Worm (Caenorhabditis elegans): ENCODE measurements around the gene rcat-1.

Gene rcat-1

ce11 chrIV:240257-240754 lies 14.9 kb downstream of the rcat-1 start, which contains the start of the genes fnta-1 and cogc-8 (continued):
- TF ChIP-seq sptf-2 (GFP tag; optimal IDR thresholded peaks at IDR 0.05), result no peak
- TF ChIP-seq repo-1 (tag; optimal IDR thresholded peaks at IDR 0.05), result no peak

DNA sequence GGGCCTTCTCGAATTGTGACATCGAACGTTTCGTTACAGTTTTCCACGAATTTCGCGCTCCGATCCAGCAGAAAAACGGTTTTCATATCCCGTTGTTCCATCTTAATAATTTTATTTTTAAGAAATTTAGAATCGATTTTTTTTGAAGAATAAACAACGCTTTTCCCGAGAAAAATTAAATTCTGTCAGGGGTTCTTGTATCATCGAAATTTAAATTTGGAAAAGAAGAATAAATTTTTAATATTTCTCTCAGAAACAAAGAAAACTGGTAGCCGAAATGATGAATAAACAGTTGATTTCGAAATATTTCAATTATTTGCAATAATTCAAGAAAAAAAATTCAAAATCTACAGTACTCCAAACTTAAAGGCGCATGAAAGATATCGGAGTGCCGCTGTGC lies 17.9 kb downstream of the rcat-1 start, which contains the start of gene ints-13:
ints-13 (minus strand) TSS at position 101 of the 400 bp plus-strand sequence.
- TF ChIP-seq nhr-80 (tag; optimal IDR thresholded peaks at IDR 0.05), result no peak
- peak; percentile 48 for TF ChIP-seq lsl-1 (GFP tag; optimal IDR thresholded peaks at IDR 0.05)

DNA sequence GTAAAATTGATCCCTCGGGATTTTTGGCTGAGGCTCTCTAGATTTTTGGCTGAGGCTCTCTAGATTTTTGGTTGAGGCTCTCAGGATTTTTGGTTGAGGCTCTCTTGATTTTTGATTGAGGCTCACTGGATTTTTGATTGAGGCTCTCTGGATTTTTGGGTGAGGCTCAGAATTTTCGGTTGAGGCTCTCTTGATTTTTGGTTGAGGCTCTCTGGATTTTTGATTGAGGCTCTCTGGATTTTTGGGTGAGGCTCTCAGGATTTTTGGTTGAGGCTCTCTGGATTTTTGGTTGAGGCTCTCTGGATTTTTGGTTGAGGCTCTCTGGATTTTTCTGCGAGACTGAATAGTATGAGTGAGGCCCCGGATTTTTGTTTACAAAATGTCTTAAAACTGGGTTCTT lies 19.1 kb downstream of the rcat-1 start:
- TF ChIP-seq zim-3 (tag; optimal IDR thresholded peaks at IDR 0.05) (peak; percentile 98), dox-1 (GFP tag; IDR thresholded peaks at IDR 0.05) (peak; percentile 39; the same call in 1 of the 2 replicates), ceh-79 (tag; optimal IDR thresholded peaks at IDR 0.05) (no peak)

DNA sequence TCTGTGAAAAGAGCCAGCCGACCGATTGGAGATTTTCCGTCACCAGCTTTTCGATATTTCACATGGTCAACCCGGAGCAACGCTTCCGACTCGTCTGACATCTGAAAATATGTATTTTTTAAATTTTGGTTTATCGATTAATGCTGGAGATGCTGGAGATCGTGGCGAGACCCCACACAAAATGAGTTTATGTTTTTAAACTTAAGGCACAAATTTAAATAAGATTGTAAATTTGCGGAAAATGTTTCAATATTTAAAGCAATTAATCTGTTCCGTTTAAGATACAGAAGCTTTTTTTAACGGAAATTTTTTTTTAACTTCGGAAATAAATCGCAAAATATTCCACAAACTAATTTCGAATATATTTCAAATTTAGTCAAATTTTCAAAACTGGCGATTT lies 23.6 kb downstream of the rcat-1 start, which contains the start of gene gtf-2H1:
gtf-2H1 (minus strand) TSS at position 101 of the 400 bp plus-strand sequence.
- no peak for TF ChIP-seq nhr-90 (tag; optimal IDR thresholded peaks at IDR 0.05)
- TF ChIP-seq attf-6 (GFP tag; IDR thresholded peaks at IDR 0.05), result no peak
- TF ChIP-seq rpc-1 (optimal IDR thresholded peaks at IDR 0.05), result no peak
- no peak for TF ChIP-seq rpc-1 (tag; optimal IDR thresholded peaks at IDR 0.05)
- TF ChIP-seq ceh-27 (GFP tag; optimal IDR thresholded peaks at IDR 0.05), result no peak
- TF ChIP-seq T07F8.4 (tag; optimal IDR thresholded peaks at IDR 0.05), result no peak
- no peak for TF ChIP-seq F57C9.4 (tag; optimal IDR thresholded peaks at IDR 0.05)
- no peak for TF ChIP-seq nfya-1 (tag; optimal IDR thresholded peaks at IDR 0.05; ENCODE audit: borderline replicate concordance, insufficient read depth)
- no peak for TF ChIP-seq gei-17 (GFP tag; optimal IDR thresholded peaks at IDR 0.05)
- TF ChIP-seq cebp-1 (GFP tag; IDR thresholded peaks at IDR 0.05), result no peak
- TF ChIP-seq cebp-1 (tag; optimal IDR thresholded peaks at IDR 0.05), result no peak
- TF ChIP-seq lsl-1 (GFP tag; optimal IDR thresholded peaks at IDR 0.05), result no peak
- no peak for TF ChIP-seq snpc-1.3 (tag; optimal IDR thresholded peaks at IDR 0.05; ENCODE audit: insufficient read depth)
- no peak for TF ChIP-seq B0336.3 (GFP tag; IDR thresholded peaks at IDR 0.05)
- no peak for TF ChIP-seq ets-4 (GFP tag; optimal IDR thresholded peaks at IDR 0.05)
- no peak for TF ChIP-seq nfya-2 (GFP tag; IDR thresholded peaks at IDR 0.05)
- TF ChIP-seq nhr-27 (tag; optimal IDR thresholded peaks at IDR 0.05), result no peak
- no peak for TF ChIP-seq F52B5.7 (tag; optimal IDR thresholded peaks at IDR 0.05)

- TF ChIP-seq zim-3 (tag; optimal IDR thresholded peaks at IDR 0.05) (peak; percentile 95), dox-1 (GFP tag; IDR thresholded peaks at IDR 0.05) (peak; percentile 29; the same call in 1 of the 2 replicates)
These were observed 24.5 kb downstream of the rcat-1 start for ce11 chrIV:230714-231113.

ce11 chrIV:218252-218651 lies 37.0 kb downstream of the rcat-1 start, which contains the start of gene prdx-6:
Gene prdx-6 (plus strand): TSS chrIV:218552.
- TF ChIP-seq lsy-27 (tag; optimal IDR thresholded peaks at IDR 0.05; ENCODE audit: borderline replicate concordance, insufficient read depth) (no peak), B0261.1 (tag; optimal IDR thresholded peaks at IDR 0.05) (no peak)

- TF ChIP-seq D2030.7 (GFP tag; IDR thresholded peaks at IDR 0.05), result peak; percentile 44
- 0 out of 2 replicates have a peak, but pooled peaks have one; percentile 18 for TF ChIP-seq mcd-1 (GFP tag; IDR thresholded peaks at IDR 0.05)
- TF ChIP-seq zim-3 (tag; optimal IDR thresholded peaks at IDR 0.05), result peak; percentile 99
- TF ChIP-seq dox-1 (GFP tag; IDR thresholded peaks at IDR 0.05), result peak; percentile 79
These were observed 39.5 kb downstream of the rcat-1 start for ce11 chrIV:215723-216122.
